Worm (Caenorhabditis elegans) whole organism, L1 larva: ENCODE measurements around the gene R10E11.9.
A peak's percentile ranks its signal among the peaks of the same experiment; 100 is the strongest.

Source experiments
- C16A3.4 ChIP-seq: fragments of 150-350 bp; optimal IDR thresholded peaks from 2 replicates; lab custom pipeline; 2014; ENCODE audit warnings: missing biosample characterization, missing genetic modification characterization
- C34B4.2 ChIP-seq: sonication (generic microtip); optimal IDR thresholded peaks from 2 replicates; lab custom pipeline; 2017; ENCODE audit warnings: mild to moderate bottlenecking, missing genetic modification characterization, missing compliant biosample characterization
- F16B12.6 ChIP-seq: fragments of 150-350 bp; optimal IDR thresholded peaks from 2 replicates; lab custom pipeline; 2014; ENCODE audit warnings: missing biosample characterization, missing genetic modification characterization
- Y116A8C.19 ChIP-seq: sonication (generic microtip); optimal IDR thresholded peaks from 2 replicates; lab custom pipeline; 2016; ENCODE audit warnings: missing compliant biosample characterization, missing genetic modification characterization, borderline replicate concordance
- ama-1 ChIP-seq: fragments of 150-350 bp; optimal IDR thresholded peaks from 2 replicates; lab custom pipeline; 2014
- blmp-1 ChIP-seq: fragments of 150-350 bp; optimal IDR thresholded peaks from 2 replicates; lab custom pipeline; 2014; ENCODE audit warnings: missing biosample characterization, missing genetic modification characterization
- ceh-8 ChIP-seq: fragments of 200-800 bp; sonication (Bioruptor generic); optimal IDR thresholded peaks from 2 replicates; lab custom pipeline; 2018; ENCODE audit warnings: mild to moderate bottlenecking, missing genetic modification characterization, moderate library complexity, missing compliant biosample characterization
- ces-1 ChIP-seq: fragments of 150-350 bp; optimal IDR thresholded peaks from 2 replicates; lab custom pipeline; 2014; ENCODE audit warnings: missing biosample characterization, missing genetic modification reagents, missing genetic modification characterization
- dsc-1 ChIP-seq: sonication (generic microtip); optimal IDR thresholded peaks from 2 replicates; lab custom pipeline; 2016; ENCODE audit warnings: mild to moderate bottlenecking, missing genetic modification characterization, missing compliant biosample characterization
- efl-1 ChIP-seq, 4 experiments: fragments of 150-350 bp; optimal IDR thresholded peaks in 3 of 4; peaks in 1 of 4; 1 replicate in 1 of 4; 2 replicates in 3 of 4; lab custom pipeline; 2014; ENCODE audit warnings: missing biosample characterization in 2 of 4, missing genetic modification characterization in 2 of 4, missing genetic modification reagents in 2 of 4
- efl-3 ChIP-seq: fragments of 200-800 bp; sonication (Bioruptor generic); optimal IDR thresholded peaks from 2 replicates; lab custom pipeline; 2018; ENCODE audit warnings: mild to moderate bottlenecking, missing genetic modification characterization, missing compliant biosample characterization
- egl-13 ChIP-seq: sonication (generic microtip); optimal IDR thresholded peaks from 2 replicates; lab custom pipeline; 2016; ENCODE audit warnings: missing genotype, missing genetic modification reagents, missing genetic modification characterization, missing compliant biosample characterization
- egl-27 ChIP-seq, 2 experiments: fragments of 150-350 bp in 1 of 2; sonication (generic microtip); optimal IDR thresholded peaks; 3 replicates each; lab custom pipeline; 2017 to 2018; ENCODE audit warnings: missing biosample characterization in 2 of 2, missing genetic modification characterization in 2 of 2, missing genetic modification reagents in 2 of 2
- elt-2 ChIP-seq: sonication (generic microtip); optimal IDR thresholded peaks from 2 replicates; lab custom pipeline; 2016; ENCODE audit warnings: missing genetic modification characterization, mild to moderate bottlenecking, inconsistent platforms, missing compliant biosample characterization, missing genetic modification reagents
- ets-5 ChIP-seq: fragments of 200-800 bp; sonication (Bioruptor generic); IDR thresholded peaks from 2 replicates; pipeline ENCODE4 v1.3.6; 2022; ENCODE audit warnings: missing genetic modification characterization, missing compliant biosample characterization
- fkh-10 ChIP-seq: sonication (generic microtip); optimal IDR thresholded peaks from 2 replicates; lab custom pipeline; 2017; ENCODE audit warnings: missing biosample characterization, missing genetic modification reagents, missing genetic modification characterization
- fkh-4 ChIP-seq: sonication (generic microtip); optimal IDR thresholded peaks from 2 replicates; lab custom pipeline; 2016; ENCODE audit warnings: missing compliant biosample characterization, missing genetic modification characterization, borderline replicate concordance
- hlh-17 ChIP-seq: fragments of 200-800 bp; sonication (Bioruptor generic); optimal IDR thresholded peaks from 2 replicates; lab custom pipeline; 2018; ENCODE audit warnings: missing genetic modification characterization, mild to moderate bottlenecking, missing compliant biosample characterization, moderate library complexity, borderline replicate concordance
- hlh-4 ChIP-seq: sonication (generic microtip); optimal IDR thresholded peaks from 2 replicates; lab custom pipeline; 2016; ENCODE audit warnings: mild to moderate bottlenecking, missing genetic modification characterization, missing compliant biosample characterization
- hpl-2 ChIP-seq: fragments of 150-350 bp; optimal IDR thresholded peaks from 2 replicates; lab custom pipeline; 2014; ENCODE audit warnings: missing biosample characterization, missing genetic modification reagents, missing genetic modification characterization
- irx-1 ChIP-seq: sonication (generic microtip); optimal IDR thresholded peaks from 2 replicates; lab custom pipeline; 2016; ENCODE audit warnings: missing genetic modification characterization, missing compliant biosample characterization
- lin-13 ChIP-seq: fragments of 150-350 bp; optimal IDR thresholded peaks from 2 replicates; lab custom pipeline; 2014; ENCODE audit warnings: missing biosample characterization, missing genetic modification reagents, missing genetic modification characterization
- lin-14 ChIP-seq: fragments of 200-800 bp; sonication (Bioruptor generic); optimal IDR thresholded peaks from 2 replicates; lab custom pipeline; 2018; ENCODE audit warnings: mild to moderate bottlenecking, missing genetic modification characterization, moderate library complexity, missing compliant biosample characterization
- lin-15B ChIP-seq: fragments of 150-350 bp; sonication (generic microtip); optimal IDR thresholded peaks from 3 replicates; lab custom pipeline; 2014; ENCODE audit warnings: missing biosample characterization, missing genetic modification characterization
- lin-35 ChIP-seq, 2 experiments: fragments of 150-350 bp; optimal IDR thresholded peaks; 2 replicates each; lab custom pipeline; 2014; ENCODE audit warnings: missing biosample characterization in 2 of 2, missing genetic modification characterization in 2 of 2, missing genetic modification reagents in 2 of 2
- lir-3 ChIP-seq: sonication (generic microtip); optimal IDR thresholded peaks from 2 replicates; lab custom pipeline; 2016; ENCODE audit warnings: mild to moderate bottlenecking, missing genetic modification characterization, moderate library complexity, missing compliant biosample characterization; ENCODE audit not compliant: poor library complexity
- lsy-2 ChIP-seq, 2 experiments: fragments of 150-350 bp; optimal IDR thresholded peaks; 2 replicates each; lab custom pipeline; 2014; ENCODE audit warnings: missing biosample characterization in 2 of 2, missing genetic modification characterization in 2 of 2
- mab-9 ChIP-seq: fragments of 200-800 bp; sonication (Bioruptor generic); IDR thresholded peaks from 2 replicates; pipeline ENCODE4 v1.3.6; 2022; ENCODE audit warnings: missing genetic modification reagents, missing genetic modification characterization, missing compliant biosample characterization
- mef-2 ChIP-seq: fragments of 150-350 bp; optimal IDR thresholded peaks from 2 replicates; lab custom pipeline; 2014; ENCODE audit warnings: missing biosample characterization, missing genetic modification characterization
- mep-1 ChIP-seq: fragments of 150-350 bp; optimal IDR thresholded peaks from 2 replicates; lab custom pipeline; 2014; ENCODE audit warnings: missing biosample characterization, missing genetic modification characterization
- nhr-11 ChIP-seq: fragments of 150-350 bp; optimal IDR thresholded peaks from 2 replicates; lab custom pipeline; 2014; ENCODE audit warnings: missing biosample characterization, missing genetic modification characterization
- nhr-19 ChIP-seq: fragments of 200-800 bp; sonication (Bioruptor generic); conservative IDR thresholded peaks from 2 replicates; pipeline ENCODE4 v1.3.6; 2022; ENCODE audit warnings: missing genetic modification characterization, missing compliant biosample characterization
- nhr-237 ChIP-seq: fragments of 150-350 bp; optimal IDR thresholded peaks from 2 replicates; lab custom pipeline; 2014; ENCODE audit warnings: missing biosample characterization, missing genetic modification characterization
- nhr-28 ChIP-seq: fragments of 150-350 bp; optimal IDR thresholded peaks from 2 replicates; lab custom pipeline; 2014; ENCODE audit warnings: missing biosample characterization, missing genetic modification characterization
- nhr-47 ChIP-seq: sonication (generic microtip); optimal IDR thresholded peaks from 2 replicates; lab custom pipeline; 2016; ENCODE audit warnings: mild to moderate bottlenecking, missing genetic modification characterization, moderate library complexity, missing compliant biosample characterization
- nhr-77 ChIP-seq: fragments of 150-350 bp; optimal IDR thresholded peaks from 2 replicates; lab custom pipeline; 2014; ENCODE audit warnings: missing biosample characterization, missing genetic modification characterization
- nhr-84 ChIP-seq: sonication (generic microtip); optimal IDR thresholded peaks from 2 replicates; lab custom pipeline; 2017; ENCODE audit warnings: missing biosample characterization, missing genetic modification characterization
- nhr-85 ChIP-seq: sonication (generic microtip); peaks from one replicate; lab custom pipeline; 2016; ENCODE audit warnings: missing genetic modification characterization, inconsistent platforms, missing compliant biosample characterization
- nhr-90 ChIP-seq: sonication (generic microtip); optimal IDR thresholded peaks from 2 replicates; lab custom pipeline; 2016; ENCODE audit warnings: mild to moderate bottlenecking, missing genetic modification characterization, missing compliant biosample characterization; ENCODE audit not compliant: poor library complexity
- snpc-4 ChIP-seq: fragments of 150-350 bp; optimal IDR thresholded peaks from 2 replicates; lab custom pipeline; 2014; ENCODE audit warnings: missing biosample characterization, missing genetic modification characterization
- sup-37 ChIP-seq: fragments of 200-800 bp; sonication (Bioruptor generic); optimal IDR thresholded peaks from 2 replicates; lab custom pipeline; 2018; ENCODE audit warnings: mild to moderate bottlenecking, missing genetic modification characterization, missing compliant biosample characterization
- unc-62 ChIP-seq: fragments of 150-350 bp; optimal IDR thresholded peaks from 2 replicates; lab custom pipeline; 2014; ENCODE audit warnings: missing biosample characterization, missing genetic modification reagents, missing genetic modification characterization
- unc-86 ChIP-seq: sonication (generic microtip); optimal IDR thresholded peaks from 2 replicates; lab custom pipeline; 2016; ENCODE audit warnings: missing genetic modification characterization, missing compliant biosample characterization
- vab-15 ChIP-seq: sonication (generic microtip); optimal IDR thresholded peaks from 2 replicates; lab custom pipeline; 2017; ENCODE audit warnings: missing genotype, mild to moderate bottlenecking, missing genetic modification characterization, missing compliant biosample characterization
- xbp-1 ChIP-seq: sonication (generic microtip); optimal IDR thresholded peaks from 2 replicates; lab custom pipeline; 2016; ENCODE audit warnings: missing genetic modification characterization, missing compliant biosample characterization
- ztf-4 ChIP-seq: fragments of 150-350 bp; optimal IDR thresholded peaks from 2 replicates; lab custom pipeline; 2014; ENCODE audit warnings: missing biosample characterization, missing genetic modification characterization

Gene R10E11.9

ce11 chrIII:9818763-9819162 lies 25.3 kb upstream of the R10E11.9 start, which contains the start of gene panl-3 (continued):
- TF ChIP-seq irx-1 (tag; lab: Kevin White, UChicago) (no peak), ceh-8 (GFP tag; lab: Kevin White, UChicago) (no peak), mef-2 (tag; lab: Kevin White, UChicago) (no peak), snpc-4 (peak; percentile 18), nhr-19 (GFP tag; lab: Robert Waterston, UW) (peak; percentile 55), xbp-1 (tag; lab: Kevin White, UChicago) (peak; percentile 69), F16B12.6 (tag; lab: Kevin White, UChicago) (peak; percentile 98), fkh-4 (no peak), efl-1 (optimal IDR thresholded peaks at IDR 0.05; lab: Kevin White, UChicago) (peak; percentile 60 to 69), efl-1 (GFP tag; optimal IDR thresholded peaks at IDR 0.05 in 1 of 2; lab: Kevin White, UChicago) (peak; percentile 71 to 96), lir-3 (tag; lab: Kevin White, UChicago) (no peak), sup-37 (GFP tag; lab: Kevin White, UChicago) (no peak), hlh-17 (GFP tag; lab: Kevin White, UChicago) (no peak), nhr-90 (peak; percentile 61), C16A3.4 (tag; lab: Kevin White, UChicago) (peak; percentile 79), lin-13 (GFP tag; lab: Kevin White, UChicago) (peak; percentile 39)

- no peak for TF ChIP-seq ceh-8 (GFP tag; lab: Kevin White, UChicago)
- TF ChIP-seq mef-2 (tag; lab: Kevin White, UChicago) = no peak
- TF ChIP-seq nhr-84 = no peak
- TF ChIP-seq nhr-11 (tag; lab: Kevin White, UChicago) = no peak
- no peak for TF ChIP-seq hlh-4 (tag; lab: Kevin White, UChicago)
- no peak for TF ChIP-seq lin-15B (tag; lab: Kevin White, UChicago)
- no peak for TF ChIP-seq xbp-1 (tag; lab: Kevin White, UChicago)
- TF ChIP-seq C34B4.2 (tag; lab: Kevin White, UChicago) = no peak
- no peak for TF ChIP-seq nhr-77 (tag; lab: Kevin White, UChicago)
- TF ChIP-seq lin-14 (GFP tag; lab: Kevin White, UChicago) = no peak
- TF ChIP-seq hlh-17 (GFP tag; lab: Kevin White, UChicago) = no peak
- no peak for TF ChIP-seq dsc-1 (tag; lab: Kevin White, UChicago)
- no peak for TF ChIP-seq efl-1 (optimal IDR thresholded peaks at IDR 0.05; lab: Kevin White, UChicago)
- TF ChIP-seq efl-1 (GFP tag; optimal IDR thresholded peaks at IDR 0.05 in 1 of 2; lab: Kevin White, UChicago) = no peak
- TF ChIP-seq elt-2 (tag; lab: Kevin White, UChicago) = no peak
- TF ChIP-seq nhr-85 (tag; lab: Kevin White, UChicago) = peak; percentile 27
- TF ChIP-seq F16B12.6 (tag; lab: Kevin White, UChicago) = peak; percentile 2
- no peak for TF ChIP-seq hpl-2 (GFP tag; lab: Kevin White, UChicago)
- TF ChIP-seq lsy-2 (tag; optimal IDR thresholded peaks at IDR 0.05; lab: Kevin White, UChicago) = peak; percentile 43 to 70
- TF ChIP-seq nhr-28 (tag; lab: Kevin White, UChicago) = no peak
- TF ChIP-seq, all 84 proteins: peak for 3
These were observed 24.5 kb upstream of the R10E11.9 start for ce11 chrIII:9817894-9818293.

ce11 chrIII:9817087-9817612 lies 23.7 kb upstream of the R10E11.9 start, which contains the start of gene cnx-1:
cnx-1 (minus strand) TSS chrIII:9817137.
- TF ChIP-seq egl-13 (tag; lab: Kevin White, UChicago) (no peak), ces-1 (no peak), ets-5 (GFP tag; lab: Robert Waterston, UW) (no peak), fkh-10 (GFP tag; lab: Kevin White, UChicago) (no peak), blmp-1 (no peak), snpc-4 (no peak), nhr-47 (tag; lab: Kevin White, UChicago) (no peak), efl-1 (optimal IDR thresholded peaks at IDR 0.05; lab: Kevin White, UChicago) (no peak), efl-1 (GFP tag; optimal IDR thresholded peaks at IDR 0.05 in 1 of 2; lab: Kevin White, UChicago) (peak in 1 of 2 experiments; percentile 5), Y116A8C.19 (tag; lab: Kevin White, UChicago) (no peak), nhr-11 (tag; lab: Kevin White, UChicago) (no peak), mab-9 (GFP tag; lab: Robert Waterston, UW) (no peak), unc-62 (GFP tag; lab: Kevin White, UChicago) (no peak), ztf-4 (tag; lab: Kevin White, UChicago) (no peak), mep-1 (tag; lab: Kevin White, UChicago) (peak; percentile 37), lir-3 (tag; lab: Kevin White, UChicago) (no peak), C16A3.4 (tag; lab: Kevin White, UChicago) (no peak), hpl-2 (GFP tag; lab: Kevin White, UChicago) (no peak), ceh-8 (GFP tag; lab: Kevin White, UChicago) (no peak), egl-27 (tag; optimal IDR thresholded peaks at IDR 0.05; lab: Kevin White, UChicago) (no peak), ama-1 (lab: Kevin White, UChicago) (no peak), lin-35 (GFP tag; optimal IDR thresholded peaks at IDR 0.05; lab: Kevin White, UChicago) (peak; percentile 6 to 42), nhr-237 (tag; lab: Kevin White, UChicago) (no peak), F16B12.6 (tag; lab: Kevin White, UChicago) (peak; percentile 49), sup-37 (GFP tag; lab: Kevin White, UChicago) (no peak), vab-15 (no peak), unc-86 (no peak), efl-3 (GFP tag; lab: Kevin White, UChicago) (no peak)
